Fruit fly (Drosophila melanogaster) whole organism, prepupa: ENCODE measurements around the gene CG44574.
A peak's percentile ranks its signal among the peaks of the same experiment; 100 is the strongest.

Experiments used
- Blimp-1 ChIP-seq: fragments of 200-800 bp; sonication (Bioruptor generic); optimal IDR thresholded peaks from 3 replicates; lab custom pipeline; 2017; ENCODE audit warnings: missing biosample characterization, missing genetic modification characterization, mild to moderate bottlenecking, moderate library complexity, missing genetic modification reagents
- CG10631 ChIP-seq: fragments of 200-800 bp; sonication (Bioruptor generic); optimal IDR thresholded peaks from 2 replicates; lab custom pipeline; 2016; ENCODE audit warnings: missing biosample characterization, missing genetic modification characterization
- CG10669 ChIP-seq: fragments of 200-800 bp; sonication (Bioruptor generic); optimal IDR thresholded peaks from 3 replicates; lab custom pipeline; 2018; ENCODE audit warnings: missing biosample characterization, mild to moderate bottlenecking, missing genetic modification characterization, moderate library complexity
- CG11294 ChIP-seq: fragments of 200-800 bp; sonication (Bioruptor generic); IDR thresholded peaks from 2 replicates; pipeline ENCODE4 v1.3.6; 2022; ENCODE audit warnings: missing biosample characterization, missing genetic modification characterization
- CG11762 ChIP-seq: fragments of 200-800 bp; sonication (Bioruptor generic); optimal IDR thresholded peaks from 3 replicates; lab custom pipeline; 2016; ENCODE audit warnings: missing biosample characterization, missing genetic modification characterization; ENCODE audit not compliant: insufficient read depth
- CG11902 ChIP-seq: fragments of 200-800 bp; sonication (Bioruptor generic); optimal IDR thresholded peaks from 3 replicates; lab custom pipeline; 2016; ENCODE audit warnings: missing biosample characterization, missing genetic modification characterization
- CG15336 ChIP-seq: fragments of 200-800 bp; sonication (Bioruptor generic); IDR thresholded peaks from 2 replicates; pipeline ENCODE4 v1.3.6; 2022; ENCODE audit warnings: missing biosample characterization, missing genetic modification characterization
- CG1621 ChIP-seq: fragments of 200-800 bp; sonication (Bioruptor generic); optimal IDR thresholded peaks from 3 replicates; lab custom pipeline; 2018; ENCODE audit warnings: missing biosample characterization, mild to moderate bottlenecking, missing genetic modification characterization
- CG16779 ChIP-seq: fragments of 200-800 bp; sonication (Bioruptor generic); optimal IDR thresholded peaks from 3 replicates; lab custom pipeline; 2017; ENCODE audit warnings: missing biosample characterization, mild to moderate bottlenecking, missing genetic modification characterization
- CG31627 ChIP-seq: fragments of 200-800 bp; sonication (Bioruptor generic); optimal IDR thresholded peaks from 3 replicates; lab custom pipeline; 2016; ENCODE audit warnings: missing biosample characterization, missing genetic modification characterization
- CG32006 ChIP-seq: fragments of 200-800 bp; sonication (Bioruptor generic); optimal IDR thresholded peaks from 3 replicates; lab custom pipeline; 2017; ENCODE audit warnings: missing biosample characterization, mild to moderate bottlenecking, missing genetic modification characterization
- CG3919 ChIP-seq: fragments of 200-800 bp; sonication (Bioruptor generic); optimal IDR thresholded peaks from 3 replicates; lab custom pipeline; 2016; ENCODE audit warnings: missing biosample characterization, missing genetic modification characterization
- CG4318 ChIP-seq: fragments of 200-800 bp; sonication (Bioruptor generic); optimal IDR thresholded peaks from 3 replicates; lab custom pipeline; 2017; ENCODE audit warnings: missing biosample characterization, mild to moderate bottlenecking, missing genetic modification characterization
- CG6163 ChIP-seq: fragments of 200-800 bp; sonication (Bioruptor generic); IDR thresholded peaks from 3 replicates; pipeline ENCODE4 v1.3.6; 2022; ENCODE audit warnings: missing biosample characterization, missing genetic modification characterization
- CG6276 ChIP-seq: fragments of 200-800 bp; sonication (Bioruptor generic); optimal IDR thresholded peaks from 2 replicates; lab custom pipeline; 2017; ENCODE audit warnings: missing biosample characterization, mild to moderate bottlenecking, missing genetic modification characterization
- CG8119 ChIP-seq: fragments of 200-800 bp; sonication (Bioruptor generic); IDR thresholded peaks from 3 replicates; pipeline ENCODE4 v1.3.6; 2022; ENCODE audit warnings: missing biosample characterization, missing genetic modification characterization
- CG8632 ChIP-seq: fragments of 200-800 bp; sonication (Bioruptor generic); optimal IDR thresholded peaks from 3 replicates; lab custom pipeline; 2016; ENCODE audit warnings: missing biosample characterization, missing genetic modification characterization
- Eip75B ChIP-seq: fragments of 200-800 bp; sonication (Bioruptor generic); optimal IDR thresholded peaks from 3 replicates; lab custom pipeline; 2016; ENCODE audit warnings: missing biosample characterization, missing genetic modification characterization
- Eip78C ChIP-seq: fragments of 200-800 bp; sonication (Bioruptor generic); peaks from one replicate; lab custom pipeline; 2016; ENCODE audit warnings: missing biosample characterization, missing genetic modification characterization
- Eip93F ChIP-seq: fragments of 200-800 bp; sonication (Bioruptor generic); optimal IDR thresholded peaks from 2 replicates; lab custom pipeline; 2016; ENCODE audit warnings: missing biosample characterization, mild to moderate bottlenecking, missing genetic modification characterization
- Ets21C ChIP-seq: fragments of 200-800 bp; sonication (Bioruptor generic); optimal IDR thresholded peaks from 3 replicates; lab custom pipeline; 2016; ENCODE audit warnings: missing biosample characterization, missing genetic modification characterization
- Hr4 ChIP-seq: fragments of 200-800 bp; sonication (Bioruptor generic); optimal IDR thresholded peaks from 3 replicates; lab custom pipeline; 2016; ENCODE audit warnings: missing biosample characterization, missing genetic modification characterization
- Lpt ChIP-seq: fragments of 200-800 bp; sonication (Bioruptor generic); optimal IDR thresholded peaks from 3 replicates; lab custom pipeline; 2016; ENCODE audit warnings: missing biosample characterization, missing genetic modification characterization
- Sox14 ChIP-seq: fragments of 200-800 bp; sonication (Bioruptor generic); optimal IDR thresholded peaks from 3 replicates; lab custom pipeline; 2016; ENCODE audit warnings: missing biosample characterization, missing genetic modification characterization
- achi ChIP-seq: fragments of 200-800 bp; sonication (Bioruptor generic); optimal IDR thresholded peaks from 3 replicates; lab custom pipeline; 2016; ENCODE audit warnings: missing biosample characterization, missing genetic modification characterization
- cyc ChIP-seq: fragments of 200-800 bp; sonication (Bioruptor generic); optimal IDR thresholded peaks from 3 replicates; lab custom pipeline; 2016; ENCODE audit warnings: missing biosample characterization, missing genetic modification characterization
- dsx ChIP-seq: fragments of 200-800 bp; optimal IDR thresholded peaks from 3 replicates; lab custom pipeline; 2019; ENCODE audit warnings: missing biosample characterization, mild to moderate bottlenecking, missing genetic modification characterization, moderate library complexity; ENCODE audit not compliant: poor library complexity, severe bottlenecking
- eg ChIP-seq: fragments of 200-800 bp; sonication (Bioruptor generic); IDR thresholded peaks from 3 replicates; pipeline ENCODE4 v1.3.6; 2022; ENCODE audit warnings: missing biosample characterization, missing genetic modification characterization
- esn ChIP-seq: fragments of 200-800 bp; sonication (Bioruptor generic); optimal IDR thresholded peaks from 2 replicates; lab custom pipeline; 2016; ENCODE audit warnings: missing biosample characterization, mild to moderate bottlenecking, missing genetic modification characterization, moderate library complexity
- fkh ChIP-seq: fragments of 200-800 bp; sonication (Bioruptor generic); optimal IDR thresholded peaks from 3 replicates; lab custom pipeline; 2017; ENCODE audit warnings: missing biosample characterization, mild to moderate bottlenecking, missing genetic modification characterization, moderate library complexity
- net ChIP-seq: fragments of 200-800 bp; sonication (Bioruptor generic); optimal IDR thresholded peaks from 3 replicates; lab custom pipeline; 2016; ENCODE audit warnings: missing biosample characterization, missing genetic modification characterization
- pdm3 ChIP-seq: fragments of 200-800 bp; sonication (Bioruptor generic); optimal IDR thresholded peaks from 3 replicates; lab custom pipeline; 2016; ENCODE audit warnings: missing biosample characterization, missing genetic modification characterization
- salr ChIP-seq, 2 experiments: fragments of 200-800 bp; sonication (Bioruptor generic); optimal IDR thresholded peaks; 3 replicates each; lab custom pipeline; 2016 to 2018; ENCODE audit warnings: missing biosample characterization in 2 of 2, missing genetic modification characterization in 2 of 2, mild to moderate bottlenecking in 1 of 2
- ss ChIP-seq, 2 experiments: fragments of 200-800 bp; sonication (Bioruptor generic); optimal IDR thresholded peaks; 2 replicates in 1 of 2; 3 replicates in 1 of 2; lab custom pipeline; 2017 to 2018; ENCODE audit warnings: mild to moderate bottlenecking in 2 of 2, missing biosample characterization in 2 of 2, missing genetic modification characterization in 2 of 2, moderate library complexity in 1 of 2
- svp ChIP-seq: fragments of 200-800 bp; sonication (Bioruptor generic); peaks from one replicate; lab custom pipeline; 2016; ENCODE audit warnings: missing biosample characterization, missing genetic modification characterization

CG44574 gene

dm6 chr2L:5893796-5894195 is 10.3 kb downstream of the CG44574 start, which contains the start of gene Acp26Aa:
Acp26Aa (minus strand) TSS chr2L:5893896.
- TF ChIP-seq svp (GFP tag; lab: Kevin White, UChicago), result peak; percentile 5
- TF ChIP-seq Ets21C (GFP tag; lab: Kevin White, UChicago), result no peak
- TF ChIP-seq, all 60 proteins: peak for 1

dm6 chr2L:5894533-5894932 is 11.0 kb downstream of the CG44574 start:
- no peak for TF ChIP-seq Eip93F (GFP tag; lab: Kevin White, UChicago)
- no peak for TF ChIP-seq CG15336 (GFP tag; lab: Robert Waterston, UW)
- no peak for TF ChIP-seq CG11902 (GFP tag; lab: Kevin White, UChicago)
- no peak for TF ChIP-seq esn
- TF ChIP-seq CG1621, result no peak
- TF ChIP-seq ss (GFP tag; optimal IDR thresholded peaks at IDR 0.05; lab: Kevin White, UChicago), result no peak
- no peak for TF ChIP-seq CG32006

dm6 chr2L:5899170-5899708 is 15.7 kb downstream of the CG44574 start:
- TF ChIP-seq CG8119 (GFP tag; lab: Robert Waterston, UW), result no peak
- TF ChIP-seq CG11762, result no peak
- TF ChIP-seq Blimp-1 (GFP tag; lab: Kevin White, UChicago), result peak; percentile 11
- no peak for TF ChIP-seq CG11294 (GFP tag; lab: Robert Waterston, UW)
- no peak for TF ChIP-seq CG16779 (tag; lab: Kevin White, UChicago)
- no peak for TF ChIP-seq Eip93F (GFP tag; lab: Kevin White, UChicago)
- no peak for TF ChIP-seq CG4318 (GFP tag; lab: Kevin White, UChicago)
- peak; percentile 23 for TF ChIP-seq Eip78C

- TF ChIP-seq eg (GFP tag; lab: Robert Waterston, UW), result peak; percentile 39; the same call in 1 of the 3 replicates
- peak; percentile 37 for TF ChIP-seq CG15336 (GFP tag; lab: Robert Waterston, UW)
- TF ChIP-seq CG8119 (GFP tag; lab: Robert Waterston, UW), result peak; percentile 35; the same call in 1 of the 3 replicates
- peak; percentile 22 for TF ChIP-seq CG6276 (GFP tag; lab: Kevin White, UChicago)
- peak; percentile 4 for TF ChIP-seq Sox14
- TF ChIP-seq CG16779 (tag; lab: Kevin White, UChicago), result no peak
- no peak for TF ChIP-seq CG10631
- TF ChIP-seq Ets21C (GFP tag; lab: Kevin White, UChicago), result no peak
- peak; percentile 19 for TF ChIP-seq CG3919 (GFP tag; lab: Kevin White, UChicago)
- TF ChIP-seq salr (GFP tag; optimal IDR thresholded peaks at IDR 0.05; lab: Kevin White, UChicago), result peak in 1 of 2 experiments; percentile 4
- TF ChIP-seq Hr4 (GFP tag; lab: Kevin White, UChicago), result peak; percentile 12
- no peak for TF ChIP-seq Eip75B
- TF ChIP-seq Eip78C, result peak; percentile 53
- TF ChIP-seq CG31627, result no peak
- TF ChIP-seq CG8632 (GFP tag; lab: Kevin White, UChicago), result no peak
- TF ChIP-seq cyc (GFP tag; lab: Kevin White, UChicago), result no peak
- TF ChIP-seq pdm3, result peak; percentile 2
- TF ChIP-seq achi (GFP tag; lab: Kevin White, UChicago), result peak; percentile 23
- TF ChIP-seq fkh (GFP tag; lab: Kevin White, UChicago), result no peak
- TF ChIP-seq dsx (GFP tag; lab: Kevin White, UChicago), result no peak
- TF ChIP-seq CG32006, result peak; percentile 54
Measured at dm6 chr2L:5901553-5901952, 18.0 kb downstream of the CG44574 start.

dm6 chr2L:5902898-5903297 is 19.4 kb downstream of the CG44574 start:
- TF ChIP-seq CG6163 (GFP tag; lab: Robert Waterston, UW) (no peak), CG31627 (no peak), ss (GFP tag; optimal IDR thresholded peaks at IDR 0.05; lab: Kevin White, UChicago) (no peak), net (GFP tag; lab: Kevin White, UChicago) (no peak), Lpt (GFP tag; lab: Kevin White, UChicago) (no peak), CG10669 (GFP tag; lab: Kevin White, UChicago) (no peak), Hr4 (GFP tag; lab: Kevin White, UChicago) (no peak)
